Worm (Caenorhabditis elegans): Measurements from ENCODE around the gene polk-1.

The polk-1 gene

ce11 chrIII:8577534-8577933, 50.9 kb downstream of the polk-1 start:
- no peak for TF ChIP-seq tab-1 (GFP tag; IDR thresholded peaks at IDR 0.05)
- TF ChIP-seq med-1 (GFP tag; optimal IDR thresholded peaks at IDR 0.05; ENCODE audit: insufficient read depth), result no peak
- no peak for TF ChIP-seq ref-1 (GFP tag; conservative IDR thresholded peaks at IDR 0.05)
- no peak for TF ChIP-seq T22C8.4 (GFP tag; IDR thresholded peaks at IDR 0.05)
- no peak for TF ChIP-seq klf-2 (GFP tag; conservative IDR thresholded peaks at IDR 0.05)
- no peak for TF ChIP-seq ztf-29 (GFP tag; IDR thresholded peaks at IDR 0.05)
- no peak for TF ChIP-seq flt-1 (GFP tag; IDR thresholded peaks at IDR 0.05)
- TF ChIP-seq cog-1 (tag; optimal IDR thresholded peaks at IDR 0.05), result no peak
- TF ChIP-seq ztf-23 (GFP tag; IDR thresholded peaks at IDR 0.05), result no peak
